Worm (Caenorhabditis elegans) whole organism, late embryonic: ENCODE results near the gene Y66C5A.1.

Source experiments
- ama-1 ChIP-seq: fragments of 150-350 bp; optimal IDR thresholded peaks from 2 replicates; lab custom pipeline; 2014
- ceh-24 ChIP-seq: sonication (generic microtip); optimal IDR thresholded peaks from 2 replicates; lab custom pipeline; 2016; ENCODE audit warnings: mild to moderate bottlenecking, missing genetic modification characterization, missing compliant biosample characterization
- ceh-30 ChIP-seq: fragments of 150-350 bp; optimal IDR thresholded peaks from 2 replicates; lab custom pipeline; 2014; ENCODE audit warnings: missing biosample characterization, missing genetic modification characterization
- ceh-45 ChIP-seq: fragments of 200-800 bp; sonication (Bioruptor generic); IDR thresholded peaks from 2 replicates; pipeline ENCODE4 v1.3.6; 2022; ENCODE audit warnings: missing genetic modification reagents, missing genetic modification characterization, missing compliant biosample characterization
- che-1 ChIP-seq: sonication (generic microtip); optimal IDR thresholded peaks from 2 replicates; lab custom pipeline; 2016; ENCODE audit warnings: mild to moderate bottlenecking, missing genetic modification characterization, missing compliant biosample characterization
- dve-1 ChIP-seq: sonication (generic microtip); optimal IDR thresholded peaks from 2 replicates; lab custom pipeline; 2017; ENCODE audit warnings: antibody characterized with exemption, mild to moderate bottlenecking, missing genetic modification characterization, missing compliant biosample characterization
- pqm-1 ChIP-seq: sonication (generic microtip); optimal IDR thresholded peaks from 2 replicates; lab custom pipeline; 2016; ENCODE audit warnings: missing genetic modification characterization, missing compliant biosample characterization
- sox-4 ChIP-seq: sonication (generic microtip); optimal IDR thresholded peaks from 2 replicates; lab custom pipeline; 2017; ENCODE audit warnings: mild to moderate bottlenecking, missing genetic modification characterization, inconsistent platforms, missing compliant biosample characterization
- unc-55 ChIP-seq: sonication (generic microtip); optimal IDR thresholded peaks from 2 replicates; lab custom pipeline; 2017; ENCODE audit warnings: missing biosample characterization, missing genetic modification reagents, missing genetic modification characterization
- zip-5 ChIP-seq: sonication (generic microtip); optimal IDR thresholded peaks from 2 replicates; lab custom pipeline; 2016; ENCODE audit warnings: missing genetic modification characterization, missing compliant biosample characterization

- TF ChIP-seq ama-1 (no peak), pqm-1 (tag; lab: Kevin White, UChicago) (no peak), ceh-30 (tag; lab: Kevin White, UChicago) (no peak), sox-4 (tag; lab: Kevin White, UChicago) (no peak), dve-1 (tag; lab: Kevin White, UChicago) (no peak), che-1 (tag; lab: Kevin White, UChicago) (no peak), ceh-24 (tag; lab: Kevin White, UChicago) (no peak), unc-55 (GFP tag; lab: Kevin White, UChicago) (no peak), zip-5 (no peak), ceh-45 (GFP tag; lab: Robert Waterston, UW) (no peak)
These were observed 26.3 kb upstream of the Y66C5A.1 start for ce11 chrX:14481637-14482036.
